Worm (Caenorhabditis elegans): ENCODE results near the gene B0554.2.

B0554.2 gene

ce11 chrV:433898-434297 is at the start of gene B0554.2:
Gene B0554.2, plus strand, starts transcription at chrV:434198.
- TF ChIP-seq snu-23 (GFP tag; optimal IDR thresholded peaks at IDR 0.05) (no peak), ama-1 (optimal IDR thresholded peaks at IDR 0.05) (no peak), nhr-85 (tag) (no peak), elt-2 (tag; optimal IDR thresholded peaks at IDR 0.05) (no peak), C04F5.9 (tag; optimal IDR thresholded peaks at IDR 0.05) (no peak)

DNA sequence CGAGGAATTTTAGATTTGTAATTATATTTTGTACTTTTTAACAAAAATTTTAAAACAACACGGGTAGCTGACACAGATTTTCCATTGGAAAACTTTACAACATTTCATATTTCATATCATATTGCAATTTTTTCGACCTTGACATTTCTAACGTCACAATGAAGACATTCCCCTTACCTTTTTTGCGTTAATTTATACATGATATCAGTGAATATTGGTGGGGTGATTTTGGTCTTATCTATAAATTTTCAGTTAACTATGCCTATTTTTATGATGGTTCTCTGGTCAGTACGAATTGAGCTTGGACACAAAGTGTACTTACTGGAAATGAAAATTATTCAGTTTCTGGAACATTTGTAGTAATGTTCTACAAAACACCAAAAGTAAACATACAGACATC is 49.5 kb upstream of the B0554.2 start:
- TF ChIP-seq nhr-20 (tag; optimal IDR thresholded peaks at IDR 0.05) (no peak), dpl-1 (GFP tag; optimal IDR thresholded peaks at IDR 0.05) (no peak), elt-2 (tag; optimal IDR thresholded peaks at IDR 0.05) (peak; percentile 48), C34B4.2 (tag; optimal IDR thresholded peaks at IDR 0.05) (no peak), sptf-1 (tag; optimal IDR thresholded peaks at IDR 0.05) (no peak), zag-1 (tag; optimal IDR thresholded peaks at IDR 0.05) (no peak), ztf-4 (tag; optimal IDR thresholded peaks at IDR 0.05) (no peak)

DNA sequence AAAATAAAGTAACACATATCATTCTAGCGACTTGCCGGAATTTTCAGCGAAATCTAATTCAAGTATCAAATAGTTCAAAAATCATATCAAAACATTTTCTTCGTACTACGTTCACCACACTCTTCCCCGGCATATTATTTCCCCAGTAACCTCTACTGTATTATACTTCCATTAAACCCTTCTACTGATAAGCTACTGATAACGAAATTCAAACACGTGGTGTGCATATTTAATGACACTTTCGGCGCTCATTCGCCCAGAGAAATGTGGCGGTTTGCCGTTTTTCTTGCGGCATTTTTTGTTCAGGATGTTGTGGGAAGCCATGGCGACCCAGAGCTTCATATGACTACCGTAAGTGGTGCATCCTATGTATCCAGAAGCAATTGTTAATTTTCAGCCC is 48.5 kb upstream of the B0554.2 start, which contains the start of gene lipl-5:
lipl-5 (plus strand) TSS at position 259 of the 400 bp plus-strand sequence.
- TF ChIP-seq lin-13 (GFP tag; optimal IDR thresholded peaks at IDR 0.05) (no peak), lin-14 (GFP tag; optimal IDR thresholded peaks at IDR 0.05) (no peak), C04F5.9 (tag; optimal IDR thresholded peaks at IDR 0.05) (no peak), fkh-10 (GFP tag; optimal IDR thresholded peaks at IDR 0.05) (no peak), pqm-1 (tag; optimal IDR thresholded peaks at IDR 0.05) (no peak), sptf-1 (tag; optimal IDR thresholded peaks at IDR 0.05) (no peak), elt-2 (tag; optimal IDR thresholded peaks at IDR 0.05) (peak; percentile 81), isw-1 (GFP tag; IDR thresholded peaks at IDR 0.05) (no peak), tbx-2 (tag; optimal IDR thresholded peaks at IDR 0.05) (no peak), lin-35 (GFP tag; optimal IDR thresholded peaks at IDR 0.05) (peak in 1 of 2 experiments; percentile 18), sup-37 (GFP tag; optimal IDR thresholded peaks at IDR 0.05) (no peak), aha-1 (tag; optimal IDR thresholded peaks at IDR 0.05) (no peak)

DNA sequence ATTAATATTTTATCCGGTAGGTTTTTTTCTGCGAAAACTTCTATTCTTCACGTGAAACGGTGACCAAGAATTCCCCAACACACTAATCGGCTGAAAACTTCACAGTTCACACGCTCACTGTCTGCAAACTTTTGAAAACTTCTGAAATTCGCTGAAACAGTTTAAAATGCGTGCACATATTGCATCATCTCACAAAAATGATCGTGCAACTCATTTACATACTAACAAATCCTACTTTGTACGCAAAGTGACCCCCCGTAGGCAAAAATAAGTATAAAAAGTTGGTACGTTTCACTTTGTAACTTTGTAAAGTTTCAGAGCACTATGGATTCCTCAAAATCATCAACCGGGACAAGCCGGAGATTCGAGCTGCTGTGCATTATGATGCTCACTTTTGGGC is 45.6 kb upstream of the B0554.2 start, which contains the start of gene ZK6.6:
ZK6.6 (plus strand) TSS at position 301 of the 400 bp plus-strand sequence.
- TF ChIP-seq nhr-76 (tag; optimal IDR thresholded peaks at IDR 0.05) (no peak), C04F5.9 (tag; optimal IDR thresholded peaks at IDR 0.05) (no peak), alr-1 (tag; optimal IDR thresholded peaks at IDR 0.05; ENCODE audit: borderline replicate concordance) (no peak), elt-3 (tag; optimal IDR thresholded peaks at IDR 0.05) (no peak), nhr-237 (tag; optimal IDR thresholded peaks at IDR 0.05) (no peak), lin-35 (GFP tag; optimal IDR thresholded peaks at IDR 0.05) (no peak), nhr-85 (tag) (no peak), C16A3.4 (tag; optimal IDR thresholded peaks at IDR 0.05) (no peak), ceh-88 (GFP tag; IDR thresholded peaks at IDR 0.05) (no peak), isw-1 (GFP tag; IDR thresholded peaks at IDR 0.05) (no peak), mab-9 (GFP tag; IDR thresholded peaks at IDR 0.05) (no peak), nhr-71 (tag; optimal IDR thresholded peaks at IDR 0.05) (no peak), ceh-82 (tag; optimal IDR thresholded peaks at IDR 0.05) (no peak), lin-15B (tag; optimal IDR thresholded peaks at IDR 0.05) (no peak), Y116A8C.19 (tag; optimal IDR thresholded peaks at IDR 0.05; ENCODE audit: borderline replicate concordance) (no peak), aha-1 (tag; optimal IDR thresholded peaks at IDR 0.05) (no peak), hpl-2 (GFP tag; optimal IDR thresholded peaks at IDR 0.05) (no peak)

DNA sequence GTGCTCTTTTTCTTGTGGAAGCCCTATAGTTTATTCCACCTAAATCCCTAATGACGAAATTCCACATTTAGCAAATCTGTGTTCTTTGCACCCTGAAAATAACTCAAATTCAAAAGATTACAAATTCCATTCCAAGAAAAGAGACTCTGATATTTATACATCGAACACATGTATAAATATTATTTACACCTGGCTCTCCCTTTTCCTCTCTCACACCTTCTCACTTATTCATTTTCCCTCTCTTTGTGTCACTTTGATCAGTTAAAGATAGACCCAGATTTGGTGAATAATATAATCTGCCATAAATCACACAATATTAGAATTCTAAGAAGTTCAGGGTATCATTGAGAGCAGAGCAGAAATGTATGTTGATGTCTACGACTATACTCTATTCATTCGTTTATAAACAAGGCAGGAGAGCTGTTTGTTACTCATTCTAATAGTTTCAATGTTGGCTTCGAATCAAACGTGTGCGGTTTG is 41.8 kb upstream of the B0554.2 start, which contains the start of gene nhr-254:
nhr-254 (plus strand) TSS at position 430 of the 480 bp plus-strand sequence.
- TF ChIP-seq rnt-1 (tag; optimal IDR thresholded peaks at IDR 0.05), result no peak
- TF ChIP-seq skn-1 (tag; optimal IDR thresholded peaks at IDR 0.05), result no peak
- no peak for TF ChIP-seq unc-86 (tag; optimal IDR thresholded peaks at IDR 0.05)
- no peak for TF ChIP-seq lir-3 (tag; optimal IDR thresholded peaks at IDR 0.05; ENCODE audit: poor library complexity)
- TF ChIP-seq ceh-90 (tag; optimal IDR thresholded peaks at IDR 0.05), result no peak
- no peak for TF ChIP-seq ama-1 (optimal IDR thresholded peaks at IDR 0.05)
- TF ChIP-seq irx-1 (tag; optimal IDR thresholded peaks at IDR 0.05), result no peak
- no peak for TF ChIP-seq pag-3 (tag; optimal IDR thresholded peaks at IDR 0.05; ENCODE audit: borderline replicate concordance, insufficient read depth)
- TF ChIP-seq alr-1 (tag; optimal IDR thresholded peaks at IDR 0.05; ENCODE audit: borderline replicate concordance), result no peak
- peak; percentile 50 for TF ChIP-seq nhr-20 (tag; optimal IDR thresholded peaks at IDR 0.05)
- TF ChIP-seq mdl-1 (tag; optimal IDR thresholded peaks at IDR 0.05), result no peak
- peak; percentile 47 for TF ChIP-seq nhr-71 (tag; optimal IDR thresholded peaks at IDR 0.05)
- TF ChIP-seq tbx-2 (tag; optimal IDR thresholded peaks at IDR 0.05), result no peak
- no peak for TF ChIP-seq mab-9 (GFP tag; IDR thresholded peaks at IDR 0.05)
- no peak for TF ChIP-seq pqm-1 (tag; optimal IDR thresholded peaks at IDR 0.05)
- TF ChIP-seq pax-3 (tag; optimal IDR thresholded peaks at IDR 0.05), result peak; percentile 38
- no peak for TF ChIP-seq sup-37 (GFP tag; optimal IDR thresholded peaks at IDR 0.05)
- TF ChIP-seq dsc-1 (tag; optimal IDR thresholded peaks at IDR 0.05), result peak; percentile 47
- peak; percentile 59 for TF ChIP-seq nhr-47 (tag; optimal IDR thresholded peaks at IDR 0.05)
- TF ChIP-seq nhr-237 (tag; optimal IDR thresholded peaks at IDR 0.05), result no peak
- TF ChIP-seq fkh-8 (tag; optimal IDR thresholded peaks at IDR 0.05), result peak; percentile 63
